Worm (Caenorhabditis elegans) whole organism, late embryonic: ENCODE measurements around the gene C26E6.12.

Experiments used
- C08G9.2 ChIP-seq: sonication (generic microtip); optimal IDR thresholded peaks from 2 replicates; lab custom pipeline; 2016; ENCODE audit warnings: mild to moderate bottlenecking, missing genetic modification characterization, moderate library complexity, missing compliant biosample characterization
- C38D4.7 ChIP-seq: fragments of 200-800 bp; sonication (Bioruptor generic); optimal IDR thresholded peaks from 2 replicates; lab custom pipeline; 2018; ENCODE audit warnings: mild to moderate bottlenecking, missing genetic modification characterization, moderate library complexity, missing compliant biosample characterization
- F13H6.1 ChIP-seq: sonication (generic microtip); optimal IDR thresholded peaks from 2 replicates; lab custom pipeline; 2016; ENCODE audit warnings: missing genetic modification characterization, missing compliant biosample characterization
- K09A11.1 ChIP-seq: sonication (generic microtip); optimal IDR thresholded peaks from 2 replicates; lab custom pipeline; 2017; ENCODE audit warnings: antibody characterized with exemption, mild to moderate bottlenecking, missing genetic modification characterization, missing compliant biosample characterization; ENCODE audit not compliant: insufficient read depth
- Y22D7AL.16 ChIP-seq: sonication (generic microtip); optimal IDR thresholded peaks from 2 replicates; lab custom pipeline; 2016; ENCODE audit warnings: missing genetic modification characterization, missing compliant biosample characterization
- ahr-1 ChIP-seq: sonication (generic microtip); optimal IDR thresholded peaks from 2 replicates; lab custom pipeline; 2016; ENCODE audit warnings: missing genetic modification characterization, missing compliant biosample characterization
- ceh-14 ChIP-seq: sonication (generic microtip); optimal IDR thresholded peaks from 2 replicates; lab custom pipeline; 2016; ENCODE audit warnings: missing genotype, missing genetic modification characterization, missing compliant biosample characterization
- ceh-18 ChIP-seq: sonication (generic microtip); optimal IDR thresholded peaks from 2 replicates; lab custom pipeline; 2016; ENCODE audit warnings: missing genetic modification characterization, missing compliant biosample characterization
- ceh-19 ChIP-seq: fragments of 200-800 bp; sonication (Bioruptor generic); optimal IDR thresholded peaks from 2 replicates; lab custom pipeline; 2018; ENCODE audit warnings: mild to moderate bottlenecking, missing genetic modification characterization, missing compliant biosample characterization
- ceh-2 ChIP-seq: sonication (generic microtip); optimal IDR thresholded peaks from 2 replicates; lab custom pipeline; 2016; ENCODE audit warnings: missing genotype, missing genetic modification characterization, missing compliant biosample characterization
- ceh-30 ChIP-seq: fragments of 150-350 bp; optimal IDR thresholded peaks from 2 replicates; lab custom pipeline; 2014; ENCODE audit warnings: missing biosample characterization, missing genetic modification characterization
- ceh-31 ChIP-seq: sonication (generic microtip); optimal IDR thresholded peaks from 2 replicates; lab custom pipeline; 2016; ENCODE audit warnings: missing genetic modification characterization, missing compliant biosample characterization
- ceh-34 ChIP-seq: sonication (generic microtip); optimal IDR thresholded peaks from 2 replicates; lab custom pipeline; 2016; ENCODE audit warnings: mild to moderate bottlenecking, missing genetic modification characterization, missing compliant biosample characterization
- ceh-48 ChIP-seq: sonication (generic microtip); optimal IDR thresholded peaks from 2 replicates; lab custom pipeline; 2016; ENCODE audit warnings: missing genetic modification characterization, inconsistent platforms, missing compliant biosample characterization
- ceh-6 ChIP-seq: fragments of 200-800 bp; sonication (Bioruptor generic); optimal IDR thresholded peaks from 2 replicates; lab custom pipeline; 2018; ENCODE audit warnings: mild to moderate bottlenecking, missing genetic modification characterization, missing compliant biosample characterization
- ceh-9 ChIP-seq: sonication (generic microtip); optimal IDR thresholded peaks from 2 replicates; lab custom pipeline; 2016; ENCODE audit warnings: mild to moderate bottlenecking, missing genetic modification characterization, inconsistent platforms, missing compliant biosample characterization
- che-1 ChIP-seq: sonication (generic microtip); optimal IDR thresholded peaks from 2 replicates; lab custom pipeline; 2016; ENCODE audit warnings: mild to moderate bottlenecking, missing genetic modification characterization, missing compliant biosample characterization
- elt-2 ChIP-seq: sonication (generic microtip); optimal IDR thresholded peaks from 2 replicates; lab custom pipeline; 2016; ENCODE audit warnings: missing genetic modification reagents, missing genetic modification characterization, missing compliant biosample characterization
- elt-4 ChIP-seq: sonication (generic microtip); optimal IDR thresholded peaks from 2 replicates; lab custom pipeline; 2016; ENCODE audit warnings: missing genetic modification characterization, missing compliant biosample characterization
- ets-4 ChIP-seq: sonication (generic microtip); optimal IDR thresholded peaks from 2 replicates; lab custom pipeline; 2016; ENCODE audit warnings: missing genetic modification characterization, missing compliant biosample characterization
- eyg-1 ChIP-seq: sonication (generic microtip); optimal IDR thresholded peaks from 2 replicates; lab custom pipeline; 2016; ENCODE audit warnings: missing genotype, missing genetic modification characterization, missing compliant biosample characterization
- fax-1 ChIP-seq: sonication (generic microtip); optimal IDR thresholded peaks from 2 replicates; lab custom pipeline; 2016; ENCODE audit warnings: missing genotype, missing genetic modification characterization, missing compliant biosample characterization
- fkh-6 ChIP-seq: sonication (generic microtip); optimal IDR thresholded peaks from 2 replicates; lab custom pipeline; 2016; ENCODE audit warnings: missing genetic modification characterization, missing compliant biosample characterization
- hlh-15 ChIP-seq: sonication (generic microtip); optimal IDR thresholded peaks from 2 replicates; lab custom pipeline; 2016; ENCODE audit warnings: missing genetic modification characterization, missing compliant biosample characterization
- hlh-6 ChIP-seq: sonication (generic microtip); optimal IDR thresholded peaks from 2 replicates; lab custom pipeline; 2016; ENCODE audit warnings: missing genotype, missing genetic modification characterization, missing compliant biosample characterization
- hlh-8 ChIP-seq: sonication (generic microtip); optimal IDR thresholded peaks from 2 replicates; lab custom pipeline; 2016; ENCODE audit warnings: missing genotype, missing genetic modification characterization, missing compliant biosample characterization
- lim-6 ChIP-seq: sonication (generic microtip); optimal IDR thresholded peaks from 2 replicates; lab custom pipeline; 2016; ENCODE audit warnings: missing genetic modification characterization, missing compliant biosample characterization
- lin-11 ChIP-seq: fragments of 200-800 bp; sonication (Bioruptor generic); optimal IDR thresholded peaks from 2 replicates; lab custom pipeline; 2018; ENCODE audit warnings: mild to moderate bottlenecking, missing genetic modification characterization, missing compliant biosample characterization
- madf-2 ChIP-seq: sonication (generic microtip); optimal IDR thresholded peaks from 2 replicates; lab custom pipeline; 2017; ENCODE audit warnings: missing genetic modification characterization, missing compliant biosample characterization
- mec-3 ChIP-seq: sonication (generic microtip); optimal IDR thresholded peaks from 2 replicates; lab custom pipeline; 2016; ENCODE audit warnings: borderline replicate concordance, missing genetic modification characterization, missing compliant biosample characterization
- nfya-1 ChIP-seq: sonication (generic microtip); optimal IDR thresholded peaks from 2 replicates; lab custom pipeline; 2017; ENCODE audit warnings: missing genetic modification characterization, mild to moderate bottlenecking, missing compliant biosample characterization, antibody characterized with exemption, moderate library complexity
- nhr-11 ChIP-seq: fragments of 150-350 bp; optimal IDR thresholded peaks from 2 replicates; lab custom pipeline; 2014; ENCODE audit warnings: missing biosample characterization, missing genetic modification characterization
- nhr-232 ChIP-seq: sonication (generic microtip); optimal IDR thresholded peaks from 2 replicates; lab custom pipeline; 2016; ENCODE audit warnings: missing genetic modification characterization, missing compliant biosample characterization
- pha-2 ChIP-seq: sonication (generic microtip); optimal IDR thresholded peaks from 2 replicates; lab custom pipeline; 2017; ENCODE audit warnings: mild to moderate bottlenecking, missing genetic modification characterization, missing compliant biosample characterization
- pha-4 ChIP-seq: fragments of 150-350 bp; optimal IDR thresholded peaks from 2 replicates; lab custom pipeline; 2018; ENCODE audit warnings: missing biosample characterization, missing genetic modification reagents, missing genetic modification characterization
- pqm-1 ChIP-seq: sonication (generic microtip); optimal IDR thresholded peaks from 2 replicates; lab custom pipeline; 2016; ENCODE audit warnings: missing genetic modification characterization, missing compliant biosample characterization
- ref-2 ChIP-seq: sonication (generic microtip); optimal IDR thresholded peaks from 2 replicates; lab custom pipeline; 2016; ENCODE audit warnings: missing genetic modification characterization, missing compliant biosample characterization
- rnt-1 ChIP-seq: sonication (generic microtip); optimal IDR thresholded peaks from 2 replicates; lab custom pipeline; 2016; ENCODE audit warnings: missing genetic modification characterization, missing compliant biosample characterization
- sdc-2 ChIP-seq: sonication (generic microtip); optimal IDR thresholded peaks from 2 replicates; lab custom pipeline; 2016; ENCODE audit warnings: missing genotype, missing genetic modification characterization, missing compliant biosample characterization
- sox-2 ChIP-seq: fragments of 200-800 bp; sonication (Bioruptor generic); IDR thresholded peaks from 2 replicates; pipeline ENCODE4 v1.3.6; 2022; ENCODE audit warnings: missing genetic modification reagents, missing genetic modification characterization, missing compliant biosample characterization
- syd-9 ChIP-seq: sonication (generic microtip); optimal IDR thresholded peaks from 2 replicates; lab custom pipeline; 2016; ENCODE audit warnings: mild to moderate bottlenecking, missing genetic modification characterization, moderate library complexity, missing compliant biosample characterization
- tbx-2 ChIP-seq: sonication (generic microtip); optimal IDR thresholded peaks from 2 replicates; lab custom pipeline; 2016; ENCODE audit warnings: missing genetic modification characterization, missing compliant biosample characterization
- tbx-7 ChIP-seq: sonication (generic microtip); optimal IDR thresholded peaks from 2 replicates; lab custom pipeline; 2016; ENCODE audit warnings: missing genotype, missing genetic modification characterization, missing compliant biosample characterization
- ttx-3 ChIP-seq: sonication (generic microtip); optimal IDR thresholded peaks from 2 replicates; lab custom pipeline; 2016; ENCODE audit warnings: missing genetic modification reagents, missing genetic modification characterization, missing compliant biosample characterization
- unc-42 ChIP-seq: sonication (generic microtip); optimal IDR thresholded peaks from 2 replicates; lab custom pipeline; 2016; ENCODE audit warnings: missing genotype, missing genetic modification characterization, missing compliant biosample characterization
- unc-55 ChIP-seq: sonication (generic microtip); optimal IDR thresholded peaks from 2 replicates; lab custom pipeline; 2017; ENCODE audit warnings: missing biosample characterization, missing genetic modification reagents, missing genetic modification characterization
- unc-86 ChIP-seq: sonication (generic microtip); optimal IDR thresholded peaks from 2 replicates; lab custom pipeline; 2016; ENCODE audit warnings: missing genetic modification characterization, missing compliant biosample characterization
- zip-5 ChIP-seq: sonication (generic microtip); optimal IDR thresholded peaks from 2 replicates; lab custom pipeline; 2016; ENCODE audit warnings: missing genetic modification characterization, missing compliant biosample characterization
- ztf-16 ChIP-seq: sonication (generic microtip); optimal IDR thresholded peaks from 2 replicates; lab custom pipeline; 2017; ENCODE audit warnings: missing genetic modification characterization, missing compliant biosample characterization

The C26E6.12 gene

ce11 chrIII:4930154-4930679 is 1.8 kb downstream of the C26E6.12 start, which contains the start of gene set-2:
Gene set-2 (minus strand): TSS chrIII:4930204.
- TF ChIP-seq ttx-3 (tag; lab: Kevin White, UChicago) (peak; percentile 35), pha-2 (tag; lab: Kevin White, UChicago) (peak; percentile 9), mec-3 (tag; lab: Kevin White, UChicago) (peak; percentile 74), unc-42 (tag; lab: Kevin White, UChicago) (peak; percentile 24), hlh-15 (tag; lab: Kevin White, UChicago) (no peak), ceh-31 (tag; lab: Kevin White, UChicago) (peak; percentile 93), nfya-1 (tag; lab: Kevin White, UChicago) (peak; percentile 32), syd-9 (no peak), hlh-8 (tag; lab: Kevin White, UChicago) (peak; percentile 60), tbx-2 (tag; lab: Kevin White, UChicago) (peak; percentile 93), sdc-2 (tag; lab: Kevin White, UChicago) (peak; percentile 51), pqm-1 (tag; lab: Kevin White, UChicago) (no peak), ceh-34 (peak; percentile 34), elt-2 (tag; lab: Kevin White, UChicago) (peak; percentile 67), madf-2 (tag; lab: Kevin White, UChicago) (no peak), elt-4 (tag; lab: Kevin White, UChicago) (no peak), unc-86 (tag; lab: Kevin White, UChicago) (no peak), fkh-6 (peak; percentile 18), tbx-7 (tag; lab: Kevin White, UChicago) (peak; percentile 87), eyg-1 (peak; percentile 44), ceh-19 (GFP tag; lab: Kevin White, UChicago) (no peak), ceh-14 (tag; lab: Kevin White, UChicago) (peak; percentile 34), ahr-1 (peak; percentile 34), ref-2 (tag; lab: Kevin White, UChicago) (peak; percentile 71), rnt-1 (tag; lab: Kevin White, UChicago) (peak; percentile 55), lin-11 (tag; lab: Kevin White, UChicago) (no peak), ets-4 (tag; lab: Kevin White, UChicago) (peak; percentile 91), C08G9.2 (peak; percentile 91), ceh-2 (tag; lab: Kevin White, UChicago) (peak; percentile 92), Y22D7AL.16 (tag; lab: Kevin White, UChicago) (no peak), zip-5 (peak; percentile 67), ceh-48 (tag; lab: Kevin White, UChicago) (no peak), ceh-9 (no peak), fax-1 (peak; percentile 62), pha-4 (tag; lab: Kevin White, UChicago) (no peak), F13H6.1 (tag; lab: Kevin White, UChicago) (peak; percentile 33), nhr-232 (no peak), lim-6 (tag; lab: Kevin White, UChicago) (peak; percentile 65)

- TF ChIP-seq ceh-2 (tag; lab: Kevin White, UChicago) (no peak), K09A11.1 (tag; lab: Kevin White, UChicago) (no peak), tbx-2 (tag; lab: Kevin White, UChicago) (no peak), che-1 (no peak), nhr-11 (no peak), unc-55 (no peak), elt-2 (tag; lab: Kevin White, UChicago) (no peak), hlh-8 (tag; lab: Kevin White, UChicago) (no peak), ceh-6 (GFP tag; lab: Kevin White, UChicago) (no peak), sox-2 (GFP tag; lab: Robert Waterston, UW) (no peak), ceh-18 (tag; lab: Kevin White, UChicago) (no peak), hlh-6 (tag; lab: Kevin White, UChicago) (no peak), C38D4.7 (GFP tag; lab: Kevin White, UChicago) (no peak), lin-11 (tag; lab: Kevin White, UChicago) (no peak), ceh-30 (tag; lab: Kevin White, UChicago) (no peak), ztf-16 (tag; lab: Kevin White, UChicago) (no peak)
Measured at ce11 chrIII:4924134-4924533, 7.9 kb downstream of the C26E6.12 start.
